Worm (Caenorhabditis elegans): ENCODE measurements around the gene C44C10.15.

The C44C10.15 gene

DNA sequence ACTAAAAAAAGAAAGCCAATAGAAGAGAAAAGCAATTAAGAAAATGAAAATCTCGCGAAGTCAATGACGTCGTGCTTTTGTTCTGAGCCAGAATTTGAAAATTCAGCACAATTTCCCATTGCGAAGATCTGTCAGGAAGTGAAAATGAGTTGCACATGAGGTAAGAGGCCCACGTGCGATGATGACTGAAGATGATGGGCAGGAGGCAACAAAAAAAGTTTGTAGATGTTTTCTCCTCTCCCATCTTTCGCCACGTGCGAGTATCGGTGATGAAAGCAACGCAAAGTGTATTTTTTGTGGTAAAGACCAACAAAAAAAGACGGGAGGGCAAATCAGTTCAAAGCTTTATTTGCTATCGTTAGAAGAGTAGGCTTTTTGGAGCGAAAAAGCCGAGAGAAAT is 38.1 kb downstream of the C44C10.15 start:
- TF ChIP-seq mxl-3 (GFP tag; optimal IDR thresholded peaks at IDR 0.05) (peak; percentile 11), ceh-20 (GFP tag; IDR thresholded peaks at IDR 0.05) (peak; percentile 38; the same call in 1 of the 2 replicates), Y5F2A.4 (GFP tag; optimal IDR thresholded peaks at IDR 0.05) (no peak), fos-1 (tag; optimal IDR thresholded peaks at IDR 0.05) (no peak), unc-62 (GFP tag; optimal IDR thresholded peaks at IDR 0.05 in 1 of 2) (peak in 1 of 2 experiments; percentile 4), unc-62 (tag; optimal IDR thresholded peaks at IDR 0.05) (no peak), F26F4.8 (GFP tag; conservative IDR thresholded peaks at IDR 0.05) (no peak), ctbp-1 (GFP tag; IDR thresholded peaks at IDR 0.05) (no peak), jun-1 (tag; optimal IDR thresholded peaks at IDR 0.05) (no peak), aha-1 (tag) (peak; percentile 37), dmd-6 (GFP tag; IDR thresholded peaks at IDR 0.05) (peak; percentile 30), tra-1 (GFP tag; IDR thresholded peaks at IDR 0.05) (0 out of 2 replicates have a peak, but pooled peaks have one; percentile 9), Y48G9A.11 (GFP tag; IDR thresholded peaks at IDR 0.05) (no peak), hlh-30 (tag; optimal IDR thresholded peaks at IDR 0.05; ENCODE audit: insufficient read depth) (peak; percentile 86), duxl-1 (tag; optimal IDR thresholded peaks at IDR 0.05; ENCODE audit: poor library complexity) (no peak), zfp-3 (GFP tag; conservative IDR thresholded peaks at IDR 0.05) (0 out of 2 replicates have a peak, but pooled peaks have one; percentile 36)

- TF ChIP-seq nhr-102 (tag; optimal IDR thresholded peaks at IDR 0.05) (peak; percentile 13), nhr-10 (tag; optimal IDR thresholded peaks at IDR 0.05) (peak; percentile 58), dve-1 (tag; optimal IDR thresholded peaks at IDR 0.05; ENCODE audit: insufficient read depth) (peak; percentile 95), nhr-111 (GFP tag; optimal IDR thresholded peaks at IDR 0.05) (no peak), zip-2 (tag; optimal IDR thresholded peaks at IDR 0.05) (no peak), hif-1 (tag; optimal IDR thresholded peaks at IDR 0.05) (peak in 1 of 2 experiments; percentile 23), dpl-1 (GFP tag; optimal IDR thresholded peaks at IDR 0.05) (no peak), ceh-62 (tag; optimal IDR thresholded peaks at IDR 0.05) (no peak), mdt-29 (GFP tag; IDR thresholded peaks at IDR 0.05) (no peak), madf-9 (GFP tag; conservative IDR thresholded peaks at IDR 0.05) (no peak), cey-2 (tag; optimal IDR thresholded peaks at IDR 0.05; ENCODE audit: borderline replicate concordance, insufficient read depth) (no peak), nhr-77 (tag; optimal IDR thresholded peaks at IDR 0.05) (peak; percentile 90), gei-8 (GFP tag; optimal IDR thresholded peaks at IDR 0.05) (no peak), lin-13 (GFP tag; optimal IDR thresholded peaks at IDR 0.05) (no peak), daf-12 (tag; optimal IDR thresholded peaks at IDR 0.05) (no peak), aha-1 (tag) (peak; percentile 32), F37D6.2 (tag; optimal IDR thresholded peaks at IDR 0.05) (no peak), tag-97 (GFP tag; IDR thresholded peaks at IDR 0.05) (no peak), hlh-11 (tag; optimal IDR thresholded peaks at IDR 0.05) (peak; percentile 82), zfp-3 (GFP tag; conservative IDR thresholded peaks at IDR 0.05) (no peak), mep-1 (tag; optimal IDR thresholded peaks at IDR 0.05) (peak; percentile 63), lin-38 (GFP tag; IDR thresholded peaks at IDR 0.05) (no peak), mxl-3 (GFP tag; optimal IDR thresholded peaks at IDR 0.05) (peak; percentile 55), zag-1 (tag; optimal IDR thresholded peaks at IDR 0.05) (no peak), hlh-30 (tag; optimal IDR thresholded peaks at IDR 0.05; ENCODE audit: insufficient read depth) (peak; percentile 16), ztf-7 (tag; optimal IDR thresholded peaks at IDR 0.05) (peak; percentile 71), nhr-48 (tag; optimal IDR thresholded peaks at IDR 0.05) (peak; percentile 84), hmg-1.1 (GFP tag; IDR thresholded peaks at IDR 0.05) (no peak), snpc-4 (tag; optimal IDR thresholded peaks at IDR 0.05) (no peak), ces-1 (GFP tag; optimal IDR thresholded peaks at IDR 0.05) (no peak), zfp-2 (tag; optimal IDR thresholded peaks at IDR 0.05) (no peak), unc-62 (GFP tag; optimal IDR thresholded peaks at IDR 0.05 in 1 of 2) (no peak), unc-62 (tag; optimal IDR thresholded peaks at IDR 0.05) (no peak), lin-1 (GFP tag; IDR thresholded peaks at IDR 0.05) (peak; percentile 75), T20F7.1 (GFP tag; optimal IDR thresholded peaks at IDR 0.05) (peak; percentile 6), rbr-2 (tag; optimal IDR thresholded peaks at IDR 0.05) (no peak), nhr-76 (tag; optimal IDR thresholded peaks at IDR 0.05) (no peak), lin-15B (tag; optimal IDR thresholded peaks at IDR 0.05) (no peak), nhr-41 (GFP tag; IDR thresholded peaks at IDR 0.05) (no peak), ceh-32 (tag; optimal IDR thresholded peaks at IDR 0.05; ENCODE audit: poor library complexity) (no peak)
These were observed 38.5 kb downstream of the C44C10.15 start, which contains the start of gene sfxn-1.5 for ce11 chrX:11661625-11662024. TSS of gene sfxn-1.5 (minus strand) at chrX:11661660.

All from whole organism, L4 larva.